Fruit fly (Drosophila melanogaster) whole organism, embryonic: ENCODE results near the gene wam.

Source experiments
- B-H2 ChIP-seq: fragments of 200-800 bp; sonication (Bioruptor generic); optimal IDR thresholded peaks from 2 replicates; lab custom pipeline; 2018; ENCODE audit warnings: missing biosample characterization, mild to moderate bottlenecking, missing genetic modification characterization
- CG10366 ChIP-seq: fragments of 200-800 bp; sonication (Bioruptor generic); IDR thresholded peaks from 2 replicates; pipeline ENCODE4 v1.3.6; 2022; ENCODE audit warnings: missing biosample characterization, missing genetic modification characterization
- CG10654 ChIP-seq: fragments of 200-800 bp; sonication (Bioruptor generic); optimal IDR thresholded peaks from 2 replicates; lab custom pipeline; 2016; ENCODE audit warnings: missing biosample characterization, missing genetic modification characterization
- CG18262 ChIP-seq: fragments of 200-800 bp; optimal IDR thresholded peaks from 3 replicates; lab custom pipeline; 2019; ENCODE audit warnings: missing biosample characterization, mild to moderate bottlenecking, missing genetic modification characterization, moderate library complexity
- CG18619 ChIP-seq: fragments of 200-800 bp; sonication (Bioruptor generic); optimal IDR thresholded peaks from 3 replicates; lab custom pipeline; 2017; ENCODE audit warnings: missing biosample characterization, mild to moderate bottlenecking, missing genetic modification characterization
- CG2120 ChIP-seq: fragments of 200-800 bp; sonication (Bioruptor generic); optimal IDR thresholded peaks from 3 replicates; lab custom pipeline; 2016; ENCODE audit warnings: missing biosample characterization, missing genetic modification characterization
- CG2678 ChIP-seq: fragments of 200-800 bp; sonication (Bioruptor generic); optimal IDR thresholded peaks from 3 replicates; lab custom pipeline; 2019; ENCODE audit warnings: missing biosample characterization, mild to moderate bottlenecking, missing genetic modification characterization, moderate library complexity
- CG2889 ChIP-seq: fragments of 200-800 bp; sonication (Bioruptor generic); IDR thresholded peaks from 3 replicates; pipeline ENCODE4 v1.3.6; 2022; ENCODE audit warnings: missing biosample characterization, missing genetic modification characterization
- CG31224 ChIP-seq: fragments of 200-800 bp; sonication (Bioruptor generic); IDR thresholded peaks from 2 replicates; pipeline ENCODE4 v1.3.6; 2022; ENCODE audit warnings: missing biosample characterization, missing genetic modification characterization
- CG32772 ChIP-seq: fragments of 200-800 bp; sonication (Bioruptor generic); IDR thresholded peaks from 2 replicates; pipeline ENCODE4 v1.3.6; 2022; ENCODE audit warnings: missing biosample characterization, missing genetic modification characterization
- CG3281 ChIP-seq: fragments of 200-800 bp; sonication (Bioruptor generic); optimal IDR thresholded peaks from 3 replicates; lab custom pipeline; 2017; ENCODE audit warnings: missing biosample characterization, mild to moderate bottlenecking, missing genetic modification characterization
- CG34224 ChIP-seq: fragments of 200-800 bp; sonication (Bioruptor generic); IDR thresholded peaks from 3 replicates; pipeline ENCODE4 v1.3.6; 2022; ENCODE audit warnings: missing biosample characterization, missing genetic modification characterization; ENCODE audit not compliant: partially characterized antibody
- CG3847 ChIP-seq: fragments of 200-800 bp; sonication (Bioruptor generic); IDR thresholded peaks from 2 replicates; pipeline ENCODE4 v1.3.6; 2022; ENCODE audit warnings: missing biosample characterization, missing genetic modification characterization
- CG5953 ChIP-seq: fragments of 200-800 bp; sonication (Bioruptor generic); IDR thresholded peaks from 2 replicates; pipeline ENCODE4 v1.3.6; 2022; ENCODE audit warnings: missing biosample characterization, missing genetic modification characterization
- CG6175 ChIP-seq: fragments of 200-800 bp; sonication (Bioruptor generic); IDR thresholded peaks from 3 replicates; pipeline ENCODE4 v1.3.6; 2022; ENCODE audit warnings: missing biosample characterization, missing genetic modification characterization
- CG6654 ChIP-seq: fragments of 200-800 bp; sonication (Bioruptor generic); optimal IDR thresholded peaks from 2 replicates; lab custom pipeline; 2017; ENCODE audit warnings: missing biosample characterization, mild to moderate bottlenecking, missing genetic modification characterization
- CG7839 ChIP-seq: fragments of 200-800 bp; sonication (Bioruptor generic); optimal IDR thresholded peaks from 3 replicates; lab custom pipeline; 2018; ENCODE audit warnings: missing biosample characterization, mild to moderate bottlenecking, missing genetic modification characterization, moderate library complexity
- CG7928 ChIP-seq: fragments of 200-800 bp; sonication (Bioruptor generic); optimal IDR thresholded peaks from 2 replicates; lab custom pipeline; 2017; ENCODE audit warnings: missing biosample characterization, mild to moderate bottlenecking, missing genetic modification characterization
- CG9437 ChIP-seq: fragments of 200-800 bp; sonication (Bioruptor generic); optimal IDR thresholded peaks from 2 replicates; lab custom pipeline; 2018; ENCODE audit warnings: missing biosample characterization, mild to moderate bottlenecking, missing genetic modification characterization
- Deaf1 ChIP-seq: fragments of 200-800 bp; optimal IDR thresholded peaks from 3 replicates; lab custom pipeline; 2019; ENCODE audit warnings: missing biosample characterization, mild to moderate bottlenecking, missing genetic modification characterization, moderate library complexity
- Dref ChIP-seq: fragments of 200-800 bp; sonication (Bioruptor generic); IDR thresholded peaks from 2 replicates; pipeline ENCODE4 v1.3.6; 2022; ENCODE audit warnings: missing biosample characterization, missing genetic modification characterization
- E2f1 ChIP-seq: fragments of 200-800 bp; sonication (Bioruptor generic); IDR thresholded peaks from 2 replicates; pipeline ENCODE4 v1.3.6; 2022; ENCODE audit warnings: missing biosample characterization, missing genetic modification characterization
- E2f2 ChIP-seq: fragments of 200-800 bp; sonication (Bioruptor generic); IDR thresholded peaks from 2 replicates; pipeline ENCODE4 v1.3.6; 2022; ENCODE audit warnings: missing biosample characterization, missing genetic modification characterization
- Ets65A ChIP-seq: fragments of 200-800 bp; sonication (Bioruptor generic); peaks from one replicate; lab custom pipeline; 2016; ENCODE audit warnings: missing biosample characterization, missing genetic modification characterization
- Fer3 ChIP-seq: fragments of 200-800 bp; sonication (Bioruptor generic); optimal IDR thresholded peaks from 2 replicates; lab custom pipeline; 2018; ENCODE audit warnings: missing biosample characterization, mild to moderate bottlenecking, missing genetic modification characterization, moderate library complexity
- Gsc ChIP-seq: fragments of 200-800 bp; sonication (Bioruptor generic); IDR thresholded peaks from 2 replicates; pipeline ENCODE4 v1.3.6; 2022; ENCODE audit warnings: missing biosample characterization, missing genetic modification characterization
- HmgZ ChIP-seq: fragments of 200-800 bp; sonication (Bioruptor generic); optimal IDR thresholded peaks from 2 replicates; lab custom pipeline; 2018; ENCODE audit warnings: missing biosample characterization, mild to moderate bottlenecking, missing genetic modification characterization
- Hmr ChIP-seq: fragments of 200-800 bp; sonication (Bioruptor generic); optimal IDR thresholded peaks from 3 replicates; lab custom pipeline; 2017; ENCODE audit warnings: mild to moderate bottlenecking, missing biosample characterization, missing genetic modification reagents, missing genetic modification characterization
- Kr ChIP-seq: fragments of 200-800 bp; sonication (Bioruptor generic); optimal IDR thresholded peaks from 2 replicates; lab custom pipeline; 2017; ENCODE audit warnings: missing biosample characterization, mild to moderate bottlenecking, missing genetic modification characterization
- Lim3 ChIP-seq: fragments of 200-800 bp; sonication (Bioruptor generic); IDR thresholded peaks from 2 replicates; pipeline ENCODE4 v1.3.6; 2022; ENCODE audit warnings: missing biosample characterization, missing genetic modification characterization
- Vsx1 ChIP-seq: fragments of 200-800 bp; sonication (Bioruptor generic); optimal IDR thresholded peaks from 2 replicates; lab custom pipeline; 2017; ENCODE audit warnings: missing biosample characterization, mild to moderate bottlenecking, missing genetic modification characterization, missing genetic modification reagents
- Xbp1 ChIP-seq: fragments of 200-800 bp; sonication (Bioruptor generic); optimal IDR thresholded peaks from 3 replicates; lab custom pipeline; 2016; ENCODE audit warnings: missing biosample characterization, mild to moderate bottlenecking, missing genetic modification characterization
- ab ChIP-seq: fragments of 200-800 bp; sonication (Bioruptor generic); optimal IDR thresholded peaks from 2 replicates; lab custom pipeline; 2016; ENCODE audit warnings: missing biosample characterization, missing genetic modification characterization
- btn ChIP-seq: fragments of 200-800 bp; sonication (Bioruptor generic); optimal IDR thresholded peaks from 2 replicates; lab custom pipeline; 2016; ENCODE audit warnings: missing biosample characterization, missing genetic modification characterization
- cad ChIP-seq: fragments of >200 bp; optimal IDR thresholded peaks from 2 replicates; lab custom pipeline; 2017; ENCODE audit warnings: missing biosample characterization, missing genetic modification characterization
- cato ChIP-seq: fragments of 200-800 bp; sonication (Bioruptor generic); optimal IDR thresholded peaks from 2 replicates; lab custom pipeline; 2016; ENCODE audit warnings: missing biosample characterization, missing genetic modification characterization, borderline replicate concordance
- chn ChIP-seq: fragments of 200-800 bp; sonication (Bioruptor generic); optimal IDR thresholded peaks from 2 replicates; lab custom pipeline; 2016; ENCODE audit warnings: missing biosample characterization, missing genetic modification characterization
- croc ChIP-seq: fragments of 200-800 bp; sonication (Bioruptor generic); conservative IDR thresholded peaks from 3 replicates; pipeline ENCODE4 v1.3.6; 2022; ENCODE audit warnings: missing biosample characterization, missing genetic modification characterization
- dan ChIP-seq: fragments of 200-800 bp; sonication (Bioruptor generic); IDR thresholded peaks from 2 replicates; pipeline ENCODE4 v1.3.6; 2022; ENCODE audit warnings: missing biosample characterization, missing genetic modification characterization
- ems ChIP-seq: fragments of 200-800 bp; sonication (Bioruptor generic); optimal IDR thresholded peaks from 3 replicates; lab custom pipeline; 2016; ENCODE audit warnings: missing biosample characterization, missing genetic modification characterization
- fd3F ChIP-seq: fragments of 200-800 bp; sonication (Bioruptor generic); optimal IDR thresholded peaks from 2 replicates; lab custom pipeline; 2018; ENCODE audit warnings: missing biosample characterization, mild to moderate bottlenecking, missing genetic modification characterization, moderate library complexity
- gem ChIP-seq: fragments of 200-800 bp; sonication (Bioruptor generic); optimal IDR thresholded peaks from 2 replicates; lab custom pipeline; 2019; ENCODE audit warnings: missing biosample characterization, mild to moderate bottlenecking, missing genetic modification characterization, moderate library complexity
- gro ChIP-seq: fragments of 200-800 bp; sonication (Bioruptor generic); optimal IDR thresholded peaks from 2 replicates; lab custom pipeline; 2016; ENCODE audit warnings: missing biosample characterization, missing genetic modification characterization
- jing ChIP-seq: fragments of 200-800 bp; sonication (Bioruptor generic); optimal IDR thresholded peaks from 2 replicates; lab custom pipeline; 2018; ENCODE audit warnings: missing biosample characterization, mild to moderate bottlenecking, missing genetic modification characterization
- lilli ChIP-seq: fragments of 200-800 bp; sonication (Bioruptor generic); optimal IDR thresholded peaks from 3 replicates; lab custom pipeline; 2016; ENCODE audit warnings: missing biosample characterization, missing genetic modification characterization
- pfk ChIP-seq: fragments of 200-800 bp; sonication (Bioruptor generic); optimal IDR thresholded peaks from 2 replicates; lab custom pipeline; 2018; ENCODE audit warnings: missing biosample characterization, mild to moderate bottlenecking, missing genetic modification characterization, moderate library complexity
- pnt ChIP-seq: fragments of 200-800 bp; sonication (Bioruptor generic); optimal IDR thresholded peaks from 3 replicates; lab custom pipeline; 2016; ENCODE audit warnings: missing biosample characterization, missing genetic modification characterization
- scrt ChIP-seq: fragments of 200-800 bp; sonication (Bioruptor generic); optimal IDR thresholded peaks from 2 replicates; lab custom pipeline; 2018; ENCODE audit warnings: missing biosample characterization, mild to moderate bottlenecking, missing genetic modification characterization, moderate library complexity
- slbo ChIP-seq: fragments of 200-800 bp; sonication (Bioruptor generic); IDR thresholded peaks from 2 replicates; pipeline ENCODE4 v1.3.6; 2022; ENCODE audit warnings: missing biosample characterization, missing genetic modification characterization
- tgo ChIP-seq: fragments of 200-800 bp; sonication (Bioruptor generic); IDR thresholded peaks from 3 replicates; pipeline ENCODE4 v1.3.6; 2022; ENCODE audit warnings: missing biosample characterization, missing genetic modification characterization
- usp ChIP-seq: fragments of >200 bp; optimal IDR thresholded peaks from 2 replicates; lab custom pipeline; 2017; ENCODE audit warnings: missing biosample characterization, missing genetic modification characterization
- vvl ChIP-seq: fragments of 200-800 bp; sonication (Bioruptor generic); IDR thresholded peaks from 2 replicates; pipeline ENCODE4 v1.3.6; 2022; ENCODE audit warnings: missing biosample characterization, missing genetic modification characterization

The wam gene

DNA sequence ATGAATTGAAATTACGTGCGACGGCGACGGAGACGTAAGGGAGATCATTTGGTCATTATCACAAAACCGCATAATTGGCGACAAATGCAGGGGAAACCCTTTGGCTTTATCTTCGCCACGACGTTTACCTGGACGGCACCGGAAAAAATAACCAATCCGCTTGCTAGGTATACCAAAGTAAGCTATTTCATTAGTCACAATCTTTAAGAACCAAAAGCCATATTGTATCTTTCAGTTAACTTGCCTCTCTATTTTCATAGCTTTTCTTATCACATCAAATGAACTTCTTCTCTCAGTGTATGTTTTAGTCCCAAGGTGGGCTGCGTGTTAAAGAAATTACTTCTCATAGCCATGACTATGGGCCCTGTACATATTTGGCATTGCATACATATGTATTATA, 27.8 kb upstream of the wam start (continued):
- TF ChIP-seq B-H2 (no peak), ems (GFP tag; lab: Kevin White, UChicago) (peak; percentile 11), CG3281 (no peak), scrt (GFP tag; lab: Kevin White, UChicago) (no peak), pfk (GFP tag; lab: Kevin White, UChicago) (no peak), slbo (GFP tag; lab: Robert Waterston, UW) (peak; percentile 16; the same call in 1 of the 2 replicates), CG2120 (GFP tag; lab: Kevin White, UChicago) (no peak), gro (GFP tag; lab: Kevin White, UChicago) (no peak), dan (no peak), Hmr (peak; percentile 3), CG18619 (GFP tag; lab: Kevin White, UChicago) (no peak), CG31224 (GFP tag; lab: Robert Waterston, UW) (no peak), E2f1 (GFP tag; lab: Robert Waterston, UW) (0 out of 2 replicates have a peak, but pooled peaks have one; percentile 13), btn (GFP tag; lab: Kevin White, UChicago) (no peak), CG9437 (GFP tag; lab: Kevin White, UChicago) (peak; percentile 45), HmgZ (peak; percentile 2), vvl (GFP tag; lab: Robert Waterston, UW) (peak; percentile 42), jing (no peak), fd3F (no peak), CG6654 (GFP tag; lab: Kevin White, UChicago) (no peak), croc (GFP tag; lab: Robert Waterston, UW) (no peak), cato (GFP tag; lab: Kevin White, UChicago) (no peak), CG2678 (tag; lab: Kevin White, UChicago) (peak; percentile 42), CG34224 (no peak), Lim3 (no peak), gem (peak; percentile 51), CG7928 (GFP tag; lab: Kevin White, UChicago) (no peak), CG3847 (GFP tag; lab: Robert Waterston, UW) (no peak), Dref (GFP tag; lab: Robert Waterston, UW) (no peak), Kr (GFP tag; lab: Kevin White, UChicago) (no peak), CG10654 (GFP tag; lab: Kevin White, UChicago) (no peak), pnt (GFP tag; lab: Kevin White, UChicago) (no peak), cad (GFP tag; lab: Kevin White, UChicago) (no peak), tgo (GFP tag; lab: Robert Waterston, UW) (peak; percentile 23; the same call in 1 of the 3 replicates), Fer3 (tag; lab: Kevin White, UChicago) (no peak), Vsx1 (GFP tag; lab: Kevin White, UChicago) (no peak), lilli (GFP tag; lab: Kevin White, UChicago) (peak; percentile 22), CG7839 (tag; lab: Kevin White, UChicago) (peak; percentile 29), CG10366 (GFP tag; lab: Robert Waterston, UW) (peak; percentile 37; the same call in 1 of the 2 replicates), usp (no peak), Gsc (GFP tag; lab: Robert Waterston, UW) (no peak), CG6175 (GFP tag; lab: Robert Waterston, UW) (no peak), Xbp1 (peak; percentile 40), ab (GFP tag; lab: Kevin White, UChicago) (no peak), CG32772 (GFP tag; lab: Robert Waterston, UW) (0 out of 2 replicates have a peak, but pooled peaks have one; percentile 28), Deaf1 (tag; lab: Kevin White, UChicago) (no peak), CG5953 (no peak), Ets65A (GFP tag; lab: Kevin White, UChicago) (peak; percentile 7), E2f2 (0 out of 2 replicates have a peak, but pooled peaks have one; percentile 23), chn (GFP tag; lab: Kevin White, UChicago) (peak; percentile 4), CG18262 (tag; lab: Kevin White, UChicago) (peak; percentile 21), CG2889 (GFP tag; lab: Robert Waterston, UW) (no peak)
